Fruit fly (Drosophila melanogaster) whole organism, embryonic: ENCODE measurements around the gene Tctp.

ENCODE experiments used
- Adf1 ChIP-seq: fragments of 200-800 bp; sonication (Bioruptor generic); IDR thresholded peaks from 2 replicates; pipeline ENCODE4 v1.3.6; 2022; ENCODE audit warnings: missing biosample characterization, missing genetic modification characterization
- Atf6 ChIP-seq: fragments of 200-800 bp; sonication (Bioruptor generic); IDR thresholded peaks from 2 replicates; pipeline ENCODE4 v1.3.6; 2022; ENCODE audit warnings: missing biosample characterization, missing genetic modification characterization
- CG10431 ChIP-seq: fragments of 200-800 bp; sonication (Bioruptor generic); optimal IDR thresholded peaks from 3 replicates; lab custom pipeline; 2018; ENCODE audit warnings: missing biosample characterization, mild to moderate bottlenecking, missing genetic modification characterization
- CG10543 ChIP-seq: fragments of 200-800 bp; sonication (Bioruptor generic); optimal IDR thresholded peaks from 3 replicates; lab custom pipeline; 2017; ENCODE audit warnings: missing biosample characterization, mild to moderate bottlenecking, missing genetic modification characterization, moderate library complexity
- CG10565 ChIP-seq: fragments of 200-800 bp; sonication (Bioruptor generic); optimal IDR thresholded peaks from 3 replicates; lab custom pipeline; 2016; ENCODE audit warnings: missing biosample characterization, mild to moderate bottlenecking, missing genetic modification characterization
- CG11247 ChIP-seq: fragments of 200-800 bp; sonication (Bioruptor generic); IDR thresholded peaks from 2 replicates; pipeline ENCODE4 v1.3.6; 2022; ENCODE audit warnings: missing biosample characterization, missing genetic modification characterization
- CG12942 ChIP-seq: fragments of 200-800 bp; sonication (Bioruptor generic); optimal IDR thresholded peaks from 3 replicates; lab custom pipeline; 2016; ENCODE audit warnings: missing biosample characterization, missing genetic modification characterization
- CG15269 ChIP-seq: fragments of 200-800 bp; sonication (Bioruptor generic); optimal IDR thresholded peaks from 2 replicates; lab custom pipeline; 2018; ENCODE audit warnings: missing biosample characterization, mild to moderate bottlenecking, missing genetic modification characterization, moderate library complexity
- CG15514 ChIP-seq: fragments of 200-800 bp; sonication (Bioruptor generic); optimal IDR thresholded peaks from 3 replicates; lab custom pipeline; 2017; ENCODE audit warnings: missing biosample characterization, missing genetic modification characterization, mild to moderate bottlenecking, moderate library complexity, missing genetic modification reagents
- CG17328 ChIP-seq: fragments of 200-800 bp; sonication (Bioruptor generic); IDR thresholded peaks from 2 replicates; pipeline ENCODE4 v1.3.6; 2022; ENCODE audit warnings: missing biosample characterization, missing genetic modification characterization
- CG18262 ChIP-seq: fragments of 200-800 bp; optimal IDR thresholded peaks from 3 replicates; lab custom pipeline; 2019; ENCODE audit warnings: missing biosample characterization, mild to moderate bottlenecking, missing genetic modification characterization, moderate library complexity
- CG2199 ChIP-seq: fragments of 200-800 bp; sonication (Bioruptor generic); IDR thresholded peaks from 3 replicates; pipeline ENCODE4 v1.3.6; 2022; ENCODE audit warnings: missing biosample characterization, missing genetic modification characterization
- CG31224 ChIP-seq: fragments of 200-800 bp; sonication (Bioruptor generic); IDR thresholded peaks from 2 replicates; pipeline ENCODE4 v1.3.6; 2022; ENCODE audit warnings: missing biosample characterization, missing genetic modification characterization
- CG31365 ChIP-seq: fragments of 200-800 bp; sonication (Bioruptor generic); optimal IDR thresholded peaks from 2 replicates; lab custom pipeline; 2018; ENCODE audit warnings: missing biosample characterization, mild to moderate bottlenecking, missing genetic modification characterization
- CG34376 ChIP-seq: fragments of 200-800 bp; sonication (Bioruptor generic); optimal IDR thresholded peaks from 2 replicates; lab custom pipeline; 2018; ENCODE audit warnings: missing biosample characterization, mild to moderate bottlenecking, missing genetic modification characterization
- CG34422 ChIP-seq: fragments of 200-800 bp; sonication (Bioruptor generic); IDR thresholded peaks from 3 replicates; pipeline ENCODE4 v1.3.6; 2022; ENCODE audit warnings: missing biosample characterization, missing genetic modification characterization
- CG5953 ChIP-seq: fragments of 200-800 bp; sonication (Bioruptor generic); IDR thresholded peaks from 2 replicates; pipeline ENCODE4 v1.3.6; 2022; ENCODE audit warnings: missing biosample characterization, missing genetic modification characterization
- CG7786 ChIP-seq: fragments of 200-800 bp; sonication (Bioruptor generic); optimal IDR thresholded peaks from 2 replicates; lab custom pipeline; 2016; ENCODE audit warnings: missing biosample characterization, missing genetic modification characterization
- CG9215 ChIP-seq: fragments of 200-800 bp; sonication (Bioruptor generic); IDR thresholded peaks from 2 replicates; pipeline ENCODE4 v1.3.6; 2022; ENCODE audit warnings: missing biosample characterization, missing genetic modification characterization
- CG9609 ChIP-seq: fragments of 200-800 bp; sonication (Bioruptor generic); optimal IDR thresholded peaks from 3 replicates; lab custom pipeline; 2016; ENCODE audit warnings: missing biosample characterization, missing genetic modification characterization
- Dek ChIP-seq: fragments of 200-800 bp; sonication (Bioruptor generic); optimal IDR thresholded peaks from 3 replicates; lab custom pipeline; 2019; ENCODE audit warnings: missing biosample characterization, mild to moderate bottlenecking, missing genetic modification characterization, moderate library complexity
- Fer1 ChIP-seq: fragments of 200-800 bp; sonication (Bioruptor generic); optimal IDR thresholded peaks from 2 replicates; lab custom pipeline; 2017; ENCODE audit warnings: missing biosample characterization, mild to moderate bottlenecking, missing genetic modification characterization
- H15 ChIP-seq: fragments of 200-800 bp; sonication (Bioruptor generic); IDR thresholded peaks from 3 replicates; pipeline ENCODE4 v1.3.6; 2022; ENCODE audit warnings: missing biosample characterization, missing genetic modification characterization
- Hey ChIP-seq: fragments of 200-800 bp; sonication (Bioruptor generic); optimal IDR thresholded peaks from 3 replicates; lab custom pipeline; 2018; ENCODE audit warnings: missing biosample characterization, mild to moderate bottlenecking, missing genetic modification characterization
- Hmr ChIP-seq: fragments of 200-800 bp; sonication (Bioruptor generic); optimal IDR thresholded peaks from 3 replicates; lab custom pipeline; 2017; ENCODE audit warnings: mild to moderate bottlenecking, missing biosample characterization, missing genetic modification reagents, missing genetic modification characterization
- Hr51 ChIP-seq, 2 experiments: fragments of 200-800 bp; sonication (Bioruptor generic); optimal IDR thresholded peaks; 2 replicates in 1 of 2; 3 replicates in 1 of 2; lab custom pipeline; 2016 to 2018; ENCODE audit warnings: missing biosample characterization in 2 of 2, missing genetic modification characterization in 2 of 2, mild to moderate bottlenecking in 1 of 2, moderate library complexity in 1 of 2
- MTF-1 ChIP-seq: fragments of 200-800 bp; sonication (Bioruptor generic); optimal IDR thresholded peaks from 2 replicates; lab custom pipeline; 2018; ENCODE audit warnings: missing biosample characterization, mild to moderate bottlenecking, missing genetic modification characterization, borderline replicate concordance
- Mrtf ChIP-seq: fragments of 200-800 bp; sonication (Bioruptor generic); IDR thresholded peaks from 3 replicates; pipeline ENCODE4 v1.3.6; 2022; ENCODE audit warnings: missing biosample characterization, missing genetic modification characterization
- Pdp1 ChIP-seq, 2 experiments: fragments of 200-800 bp; sonication (Bioruptor generic); optimal IDR thresholded peaks; 3 replicates each; lab custom pipeline; 2016; ENCODE audit warnings: missing biosample characterization in 2 of 2, missing genetic modification characterization in 2 of 2, mild to moderate bottlenecking in 1 of 2, moderate library complexity in 1 of 2
- Scr ChIP-seq: fragments of 200-800 bp; sonication (Bioruptor generic); IDR thresholded peaks from 2 replicates; pipeline ENCODE4 v1.3.6; 2022; ENCODE audit warnings: missing biosample characterization, missing genetic modification characterization; ENCODE audit not compliant: partially characterized antibody
- ato ChIP-seq: fragments of 200-800 bp; sonication (Bioruptor generic); IDR thresholded peaks from 2 replicates; pipeline ENCODE4 v1.3.6; 2022; ENCODE audit warnings: missing biosample characterization, missing genetic modification characterization; ENCODE audit not compliant: partially characterized antibody
- btn ChIP-seq: fragments of 200-800 bp; sonication (Bioruptor generic); optimal IDR thresholded peaks from 2 replicates; lab custom pipeline; 2016; ENCODE audit warnings: missing biosample characterization, missing genetic modification characterization
- caup ChIP-seq: fragments of 200-800 bp; sonication (Bioruptor generic); optimal IDR thresholded peaks from 3 replicates; lab custom pipeline; 2017; ENCODE audit warnings: missing biosample characterization, mild to moderate bottlenecking, missing genetic modification characterization, moderate library complexity; ENCODE audit not compliant: severe bottlenecking
- chn ChIP-seq: fragments of 200-800 bp; sonication (Bioruptor generic); optimal IDR thresholded peaks from 2 replicates; lab custom pipeline; 2016; ENCODE audit warnings: missing biosample characterization, missing genetic modification characterization
- dmrt11E ChIP-seq: fragments of 200-800 bp; sonication (Bioruptor generic); optimal IDR thresholded peaks from 3 replicates; lab custom pipeline; 2018; ENCODE audit warnings: missing biosample characterization, mild to moderate bottlenecking, missing genetic modification characterization, moderate library complexity
- exex ChIP-seq: fragments of 200-800 bp; sonication (Bioruptor generic); optimal IDR thresholded peaks from 4 replicates; lab custom pipeline; 2018; ENCODE audit warnings: missing biosample characterization, mild to moderate bottlenecking, missing genetic modification characterization, moderate library complexity
- ham ChIP-seq: fragments of 200-800 bp; sonication (Bioruptor generic); IDR thresholded peaks from 2 replicates; pipeline ENCODE4 v1.3.6; 2022; ENCODE audit warnings: missing biosample characterization, missing genetic modification characterization
- hbn ChIP-seq: fragments of 200-800 bp; sonication (Bioruptor generic); IDR thresholded peaks from 2 replicates; pipeline ENCODE4 v1.3.6; 2022; ENCODE audit warnings: missing biosample characterization, missing genetic modification characterization; ENCODE audit not compliant: partially characterized antibody
- her ChIP-seq: fragments of 200-800 bp; sonication (Bioruptor generic); optimal IDR thresholded peaks from 2 replicates; lab custom pipeline; 2016; ENCODE audit warnings: missing biosample characterization, missing genetic modification characterization
- insv ChIP-seq, 2 experiments: fragments of 200-800 bp; sonication (Bioruptor generic); optimal IDR thresholded peaks; 3 replicates each; lab custom pipeline; 2016 to 2018; ENCODE audit warnings: missing biosample characterization in 2 of 2, missing genetic modification characterization in 2 of 2
- jigr1 ChIP-seq: fragments of 200-800 bp; sonication (Bioruptor generic); IDR thresholded peaks from 3 replicates; pipeline ENCODE4 v1.3.6; 2022; ENCODE audit warnings: missing biosample characterization, missing genetic modification characterization
- jing ChIP-seq: fragments of 200-800 bp; sonication (Bioruptor generic); optimal IDR thresholded peaks from 2 replicates; lab custom pipeline; 2018; ENCODE audit warnings: missing biosample characterization, mild to moderate bottlenecking, missing genetic modification characterization
- jumu ChIP-seq: fragments of 200-800 bp; sonication (Bioruptor generic); optimal IDR thresholded peaks from 3 replicates; lab custom pipeline; 2016; ENCODE audit warnings: missing biosample characterization, missing genetic modification characterization
- otp ChIP-seq: fragments of 200-800 bp; sonication (Bioruptor generic); IDR thresholded peaks from 3 replicates; pipeline ENCODE4, ENCODE4 v1.3.6; 2022; ENCODE audit warnings: missing biosample characterization, missing genetic modification characterization
- pnt ChIP-seq: fragments of 200-800 bp; sonication (Bioruptor generic); optimal IDR thresholded peaks from 3 replicates; lab custom pipeline; 2016; ENCODE audit warnings: missing biosample characterization, missing genetic modification characterization
- rib ChIP-seq: fragments of 200-800 bp; sonication (Bioruptor generic); IDR thresholded peaks from 2 replicates; pipeline ENCODE4 v1.3.6; 2022; ENCODE audit warnings: missing biosample characterization, missing genetic modification characterization
- sd ChIP-seq: fragments of 200-800 bp; sonication (Bioruptor generic); optimal IDR thresholded peaks from 3 replicates; lab custom pipeline; 2018; ENCODE audit warnings: missing biosample characterization, mild to moderate bottlenecking, missing genetic modification characterization, moderate library complexity
- sens-2 ChIP-seq: fragments of 200-800 bp; sonication (Bioruptor generic); IDR thresholded peaks from 2 replicates; pipeline ENCODE4 v1.3.6; 2022; ENCODE audit warnings: missing biosample characterization, missing genetic modification characterization
- stc ChIP-seq: fragments of 200-800 bp; sonication (Bioruptor generic); IDR thresholded peaks from 2 replicates; pipeline ENCODE4 v1.3.6; 2022; ENCODE audit warnings: missing biosample characterization, missing genetic modification characterization
- sug ChIP-seq: fragments of 200-800 bp; optimal IDR thresholded peaks from 2 replicates; lab custom pipeline; 2019; ENCODE audit warnings: missing biosample characterization, mild to moderate bottlenecking, missing genetic modification characterization, moderate library complexity
- yki ChIP-seq: fragments of >200 bp; optimal IDR thresholded peaks from 3 replicates; lab custom pipeline; 2018

The Tctp gene

dm6 chr3R:11199227-11199835 lies 10.7 kb upstream of the Tctp start (continued):
- TF ChIP-seq ato (no peak), CG31365 (tag; lab: Kevin White, UChicago) (no peak), Adf1 (no peak), Hr51 (GFP tag; optimal IDR thresholded peaks at IDR 0.05; lab: Kevin White, UChicago) (no peak), Fer1 (GFP tag; lab: Kevin White, UChicago) (no peak), exex (tag; lab: Kevin White, UChicago) (peak; percentile 98), sens-2 (no peak), her (GFP tag; lab: Kevin White, UChicago) (no peak), sd (tag; lab: Kevin White, UChicago) (peak; percentile 82), caup (no peak), CG10431 (no peak), CG7786 (GFP tag; lab: Kevin White, UChicago) (no peak), CG9609 (no peak), H15 (GFP tag; lab: Robert Waterston, UW) (no peak), CG15514 (no peak), CG15269 (tag; lab: Kevin White, UChicago) (no peak), stc (GFP tag; lab: Robert Waterston, UW) (no peak), CG17328 (GFP tag; lab: Robert Waterston, UW) (no peak), CG10543 (GFP tag; lab: Kevin White, UChicago) (peak; percentile 24), jigr1 (GFP tag; lab: Robert Waterston, UW) (no peak), dmrt11E (no peak), jumu (GFP tag; lab: Kevin White, UChicago) (no peak), Hmr (GFP tag; lab: Kevin White, UChicago) (no peak), btn (GFP tag; lab: Kevin White, UChicago) (no peak), CG5953 (GFP tag; lab: Robert Waterston, UW) (no peak), Hey (tag; lab: Kevin White, UChicago) (peak; percentile 83), CG18262 (tag; lab: Kevin White, UChicago) (no peak), Pdp1 (GFP tag; optimal IDR thresholded peaks at IDR 0.05; lab: Kevin White, UChicago) (peak in 1 of 2 experiments; percentile 84), Atf6 (no peak), pnt (GFP tag; lab: Kevin White, UChicago) (no peak), sug (tag; lab: Kevin White, UChicago) (peak; percentile 97), insv (GFP tag; optimal IDR thresholded peaks at IDR 0.05; lab: Kevin White, UChicago) (no peak), CG10565 (GFP tag; lab: Kevin White, UChicago) (no peak), otp (GFP tag; lab: Robert Waterston, UW) (no peak), Mrtf (GFP tag; lab: Robert Waterston, UW) (no peak), hbn (GFP tag; lab: Robert Waterston, UW) (no peak), CG2199 (GFP tag; lab: Robert Waterston, UW) (no peak), yki (lab: Kevin White, UChicago) (no peak), MTF-1 (GFP tag; lab: Kevin White, UChicago) (no peak), rib (GFP tag; lab: Robert Waterston, UW) (no peak), jing (no peak), Dek (tag; lab: Kevin White, UChicago) (no peak), Scr (no peak), CG31224 (GFP tag; lab: Robert Waterston, UW) (peak; percentile 74), CG12942 (GFP tag; lab: Kevin White, UChicago) (no peak), CG34422 (no peak), chn (GFP tag; lab: Kevin White, UChicago) (no peak), ham (GFP tag; lab: Robert Waterston, UW) (no peak), CG9215 (GFP tag; lab: Robert Waterston, UW) (no peak), CG11247 (GFP tag; lab: Robert Waterston, UW) (0 out of 2 replicates have a peak, but pooled peaks have one; percentile 29), CG34376 (GFP tag; lab: Kevin White, UChicago) (peak; percentile 64)
